Worm (Caenorhabditis elegans) whole organism, L4 larva: ENCODE measurements around the gene vab-8.

Experiments used
- F37D6.2 ChIP-seq: sonication (generic microtip); optimal IDR thresholded peaks from 2 replicates; lab custom pipeline; 2016; ENCODE audit warnings: mild to moderate bottlenecking, missing genetic modification characterization, missing compliant biosample characterization
- T26A8.4 ChIP-seq: fragments of 200-800 bp; sonication (Bioruptor generic); IDR thresholded peaks from 2 replicates; pipeline ENCODE4 v1.3.6; 2022; ENCODE audit warnings: missing genetic modification characterization, missing compliant biosample characterization
- Y75B8A.6 ChIP-seq: fragments of 200-800 bp; sonication (Bioruptor generic); IDR thresholded peaks from 2 replicates; pipeline ENCODE4 v1.3.6; 2022; ENCODE audit warnings: missing genetic modification reagents, missing genetic modification characterization, missing compliant biosample characterization
- ZK337.2 ChIP-seq: fragments of 200-800 bp; sonication (Bioruptor generic); IDR thresholded peaks from 2 replicates; pipeline ENCODE4 v1.3.6; 2022; ENCODE audit warnings: missing genetic modification reagents, missing genetic modification characterization, missing compliant biosample characterization
- aly-2 ChIP-seq: sonication (generic microtip); optimal IDR thresholded peaks from 2 replicates; lab custom pipeline; 2018; ENCODE audit warnings: missing biosample characterization, missing genetic modification characterization
- arid-1 ChIP-seq: fragments of 200-800 bp; sonication (Bioruptor generic); conservative IDR thresholded peaks from 2 replicates; pipeline ENCODE4 v1.3.6; 2022; ENCODE audit warnings: missing genetic modification reagents, missing genetic modification characterization, missing compliant biosample characterization
- attf-4 ChIP-seq: sonication (generic microtip); optimal IDR thresholded peaks from 3 replicates; lab custom pipeline; 2017; ENCODE audit warnings: missing biosample characterization, missing genetic modification characterization
- ceh-20 ChIP-seq: fragments of 200-800 bp; sonication (Bioruptor generic); IDR thresholded peaks from 2 replicates; pipeline ENCODE4 v1.3.6; 2022; ENCODE audit warnings: missing genetic modification reagents, missing genetic modification characterization, missing compliant biosample characterization
- ceh-82 ChIP-seq: sonication (generic microtip); optimal IDR thresholded peaks from 2 replicates; lab custom pipeline; 2017; ENCODE audit warnings: missing biosample characterization, missing genetic modification characterization
- cey-2 ChIP-seq: sonication (generic microtip); optimal IDR thresholded peaks from 3 replicates; lab custom pipeline; 2017; ENCODE audit warnings: missing genetic modification characterization, mild to moderate bottlenecking, missing compliant biosample characterization, antibody characterized with exemption, borderline replicate concordance; ENCODE audit not compliant: insufficient read depth
- daf-16 ChIP-seq, 3 experiments: sonication (generic microtip); optimal IDR thresholded peaks; 2 replicates each; lab custom pipeline; 2016 to 2017; ENCODE audit warnings: missing genetic modification characterization in 3 of 3, missing genetic modification reagents in 3 of 3, mild to moderate bottlenecking in 2 of 3, missing compliant biosample characterization in 2 of 3, missing biosample characterization in 1 of 3, moderate library complexity in 1 of 3
- duxl-1 ChIP-seq: sonication (generic microtip); optimal IDR thresholded peaks from 2 replicates; lab custom pipeline; 2016; ENCODE audit warnings: mild to moderate bottlenecking, missing genetic modification characterization, moderate library complexity, missing compliant biosample characterization; ENCODE audit not compliant: poor library complexity
- dve-1 ChIP-seq: sonication (generic microtip); optimal IDR thresholded peaks from 2 replicates; lab custom pipeline; 2017; ENCODE audit warnings: antibody characterized with exemption, mild to moderate bottlenecking, missing genetic modification characterization, missing compliant biosample characterization; ENCODE audit not compliant: insufficient read depth
- egl-27 ChIP-seq: sonication (generic microtip); optimal IDR thresholded peaks from 3 replicates; lab custom pipeline; 2017; ENCODE audit warnings: missing biosample characterization, missing genetic modification reagents, missing genetic modification characterization
- fos-1 ChIP-seq: fragments of 150-350 bp; optimal IDR thresholded peaks from 2 replicates; lab custom pipeline; 2014; ENCODE audit warnings: missing biosample characterization, missing genetic modification characterization
- hlh-30 ChIP-seq: sonication (generic microtip); optimal IDR thresholded peaks from 2 replicates; lab custom pipeline; 2017; ENCODE audit warnings: antibody characterized with exemption, mild to moderate bottlenecking, missing genetic modification characterization, missing compliant biosample characterization; ENCODE audit not compliant: insufficient read depth
- lim-7 ChIP-seq: fragments of 200-800 bp; sonication (Bioruptor generic); IDR thresholded peaks from 2 replicates; pipeline ENCODE4 v1.3.6; 2022; ENCODE audit warnings: missing genetic modification characterization, missing compliant biosample characterization
- lin-13 ChIP-seq: fragments of 150-350 bp; optimal IDR thresholded peaks from 2 replicates; lab custom pipeline; 2014; ENCODE audit warnings: missing biosample characterization, missing genetic modification reagents, missing genetic modification characterization
- lin-15B ChIP-seq: fragments of 150-350 bp; sonication (generic microtip); optimal IDR thresholded peaks from 3 replicates; lab custom pipeline; 2014; ENCODE audit warnings: missing biosample characterization, missing genetic modification characterization
- lin-38 ChIP-seq: fragments of 200-800 bp; sonication (Bioruptor generic); IDR thresholded peaks from 2 replicates; pipeline ENCODE4 v1.3.6; 2022; ENCODE audit warnings: missing genetic modification reagents, missing genetic modification characterization, missing compliant biosample characterization
- lir-3 ChIP-seq: sonication (generic microtip); optimal IDR thresholded peaks from 2 replicates; lab custom pipeline; 2016; ENCODE audit warnings: mild to moderate bottlenecking, missing genetic modification characterization, missing compliant biosample characterization
- lsy-2 ChIP-seq, 2 experiments: fragments of 150-350 bp in 1 of 2; sonication (generic microtip) in 1 of 2; optimal IDR thresholded peaks; 2 replicates each; lab custom pipeline; 2014 to 2017; ENCODE audit warnings: missing biosample characterization in 2 of 2, missing genetic modification characterization in 2 of 2
- madf-5 ChIP-seq, 2 experiments: fragments of 200-800 bp; sonication (Bioruptor generic); IDR thresholded peaks; 2 replicates each; pipeline ENCODE4 v1.3.6; 2022; ENCODE audit warnings: missing compliant biosample characterization in 2 of 2, missing genetic modification characterization in 2 of 2
- mdl-1 ChIP-seq, 2 experiments: fragments of 150-350 bp in 1 of 2; sonication (generic microtip) in 1 of 2; optimal IDR thresholded peaks; 2 replicates each; lab custom pipeline; 2014 to 2017; ENCODE audit warnings: missing biosample characterization in 2 of 2, missing genetic modification characterization in 2 of 2
- mep-1 ChIP-seq: fragments of 150-350 bp; sonication (generic microtip); optimal IDR thresholded peaks from 3 replicates; lab custom pipeline; 2014; ENCODE audit warnings: missing biosample characterization, missing genetic modification characterization
- nhr-102 ChIP-seq: sonication (generic microtip); optimal IDR thresholded peaks from 2 replicates; lab custom pipeline; 2016; ENCODE audit warnings: mild to moderate bottlenecking, missing genetic modification characterization, moderate library complexity, missing compliant biosample characterization
- nhr-111 ChIP-seq: fragments of 200-800 bp; sonication (Bioruptor generic); optimal IDR thresholded peaks from 2 replicates; lab custom pipeline; 2018; ENCODE audit warnings: mild to moderate bottlenecking, missing genetic modification characterization, missing compliant biosample characterization
- nhr-28 ChIP-seq: fragments of 150-350 bp; optimal IDR thresholded peaks from 2 replicates; lab custom pipeline; 2014; ENCODE audit warnings: missing biosample characterization, missing genetic modification characterization
- nhr-41 ChIP-seq: fragments of 200-800 bp; sonication (Bioruptor generic); IDR thresholded peaks from 2 replicates; pipeline ENCODE4 v1.3.6; 2022; ENCODE audit warnings: missing genetic modification reagents, missing genetic modification characterization, missing compliant biosample characterization
- nhr-76 ChIP-seq: fragments of 150-350 bp; optimal IDR thresholded peaks from 2 replicates; lab custom pipeline; 2014; ENCODE audit warnings: missing biosample characterization, missing genetic modification characterization
- spr-1 ChIP-seq: sonication (generic microtip); optimal IDR thresholded peaks from 2 replicates; lab custom pipeline; 2016; ENCODE audit warnings: mild to moderate bottlenecking, missing genetic modification characterization, missing compliant biosample characterization
- unc-62 ChIP-seq, 3 experiments: fragments of 150-350 bp in 1 of 3; sonication (generic microtip); optimal IDR thresholded peaks in 2 of 3; peaks in 1 of 3; 1 replicate in 1 of 3; 2 replicates in 2 of 3; lab custom pipeline; 2014 to 2017; ENCODE audit warnings: missing biosample characterization in 3 of 3, missing genetic modification characterization in 3 of 3, missing genetic modification reagents in 3 of 3, missing genotype in 1 of 3
- zag-1 ChIP-seq: fragments of 150-350 bp; optimal IDR thresholded peaks from 2 replicates; lab custom pipeline; 2014; ENCODE audit warnings: missing biosample characterization, missing genetic modification characterization
- zfp-2 ChIP-seq: sonication (generic microtip); optimal IDR thresholded peaks from 2 replicates; lab custom pipeline; 2016; ENCODE audit warnings: mild to moderate bottlenecking, missing genetic modification characterization, missing compliant biosample characterization
- zfp-3 ChIP-seq: fragments of 200-800 bp; sonication (Bioruptor generic); conservative IDR thresholded peaks from 2 replicates; pipeline ENCODE4 v1.3.6; 2022; ENCODE audit warnings: missing genetic modification reagents, missing genetic modification characterization, missing compliant biosample characterization
- zip-2 ChIP-seq: fragments of 150-350 bp; optimal IDR thresholded peaks from 2 replicates; lab custom pipeline; 2014; ENCODE audit warnings: missing biosample characterization, missing genetic modification characterization

The vab-8 gene

ce11 chrV:12194275-12194674 is 18.9 kb upstream of the vab-8 start, which contains the start of gene ogdh-2:
TSS of gene ogdh-2 (plus strand) at chrV:12194507.
- TF ChIP-seq nhr-28 (tag; lab: Kevin White, UChicago): peak; percentile 2
- no peak for TF ChIP-seq nhr-76
- TF ChIP-seq mep-1 (tag; lab: Kevin White, UChicago): no peak
- TF ChIP-seq nhr-41 (GFP tag; lab: Robert Waterston, UW): no peak
- TF ChIP-seq unc-62 (GFP tag; optimal IDR thresholded peaks at IDR 0.05 in 1 of 2; lab: Kevin White, UChicago): peak in 1 of 2 experiments; percentile 20
- no peak for TF ChIP-seq unc-62 (tag; optimal IDR thresholded peaks at IDR 0.05; lab: Kevin White, UChicago)
- TF ChIP-seq ZK337.2 (GFP tag; lab: Robert Waterston, UW): no peak
- no peak for TF ChIP-seq T26A8.4 (GFP tag; lab: Robert Waterston, UW)
- TF ChIP-seq ceh-82 (tag; lab: Kevin White, UChicago): no peak
- no peak for TF ChIP-seq fos-1
- peak in 1 of 2 experiments; percentile 26 for TF ChIP-seq lsy-2 (tag; optimal IDR thresholded peaks at IDR 0.05; lab: Kevin White, UChicago)
- TF ChIP-seq zfp-2: no peak
- no peak for TF ChIP-seq ceh-20 (GFP tag; lab: Robert Waterston, UW)
- peak; percentile 40 for TF ChIP-seq hlh-30 (tag; lab: Kevin White, UChicago)
- peak in 1 of 2 experiments; percentile 14 for TF ChIP-seq mdl-1 (tag; optimal IDR thresholded peaks at IDR 0.05; lab: Kevin White, UChicago)
- TF ChIP-seq lin-13 (GFP tag; lab: Kevin White, UChicago): no peak
- no peak for TF ChIP-seq aly-2 (tag; lab: Kevin White, UChicago)
- no peak for TF ChIP-seq arid-1 (GFP tag; lab: Robert Waterston, UW)
- TF ChIP-seq daf-16 (GFP tag; optimal IDR thresholded peaks at IDR 0.05; lab: Kevin White, UChicago): no peak
- TF ChIP-seq daf-16 (tag; optimal IDR thresholded peaks at IDR 0.05; lab: Kevin White, UChicago): no peak
- TF ChIP-seq spr-1: no peak
- no peak for TF ChIP-seq cey-2 (tag; lab: Kevin White, UChicago)
- TF ChIP-seq, all 104 proteins: peak for 5

ce11 chrV:12195845-12196244 is 17.3 kb upstream of the vab-8 start, which contains the start of gene ZK836.3:
TSS of gene ZK836.3 (minus strand) at chrV:12195945.
- TF ChIP-seq zip-2 (tag; lab: Kevin White, UChicago) (no peak), nhr-111 (GFP tag; lab: Kevin White, UChicago) (no peak), Y75B8A.6 (GFP tag; lab: Robert Waterston, UW) (no peak), lin-15B (no peak), nhr-102 (tag; lab: Kevin White, UChicago) (no peak), lin-38 (GFP tag; lab: Robert Waterston, UW) (no peak), lir-3 (tag; lab: Kevin White, UChicago) (no peak), egl-27 (tag; lab: Kevin White, UChicago) (no peak), duxl-1 (tag; lab: Kevin White, UChicago) (no peak), dve-1 (no peak)

DNA sequence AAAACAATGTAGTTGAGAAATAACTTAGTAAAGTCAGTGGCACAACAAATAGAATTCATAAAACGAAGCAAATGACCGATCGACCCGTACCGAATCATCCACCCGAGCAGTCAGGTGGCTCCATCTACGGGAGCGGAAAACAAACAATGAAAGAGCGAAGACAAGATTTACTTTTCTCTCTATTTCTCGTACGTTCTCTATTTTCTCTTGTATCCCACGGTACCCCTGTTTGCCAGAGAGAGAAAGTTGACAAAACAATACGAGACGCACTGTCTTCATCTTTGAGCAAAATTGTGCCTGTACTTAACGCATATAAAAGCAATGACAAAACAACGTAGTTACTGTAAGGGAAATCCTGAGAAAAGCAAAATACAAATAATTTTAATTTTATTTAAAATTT is 16.5 kb upstream of the vab-8 start:
- TF ChIP-seq aly-2 (tag; lab: Kevin White, UChicago) (no peak), zfp-3 (GFP tag; lab: Robert Waterston, UW) (no peak), attf-4 (tag; lab: Kevin White, UChicago) (no peak), F37D6.2 (tag; lab: Kevin White, UChicago) (no peak), unc-62 (GFP tag; optimal IDR thresholded peaks at IDR 0.05 in 1 of 2; lab: Kevin White, UChicago) (no peak), unc-62 (tag; optimal IDR thresholded peaks at IDR 0.05; lab: Kevin White, UChicago) (no peak), lim-7 (no peak), madf-5 (GFP tag; IDR thresholded peaks at IDR 0.05; lab: Robert Waterston, UW) (no peak), zag-1 (tag; lab: Kevin White, UChicago) (no peak)
